Worm (Caenorhabditis elegans): ENCODE data around the gene C08G5.6.

ce11 chrII:769250-769649 lies 1.1 kb upstream of the C08G5.6 start:
- no peak for TF ChIP-seq dao-5 (tag; optimal IDR thresholded peaks at IDR 0.05)
- TF ChIP-seq W03F9.2 (tag; optimal IDR thresholded peaks at IDR 0.05) = no peak

Data from whole organism, L4/young adult.